Worm (Caenorhabditis elegans) whole organism, late embryonic: Measurements from ENCODE around the gene unc-7.
A peak's percentile ranks its signal among the peaks of the same experiment; 100 is the strongest.

ENCODE experiments used
- C08G9.2 ChIP-seq: sonication (generic microtip); optimal IDR thresholded peaks from 2 replicates; lab custom pipeline; 2016; ENCODE audit warnings: mild to moderate bottlenecking, missing genetic modification characterization, moderate library complexity, missing compliant biosample characterization
- C38D4.7 ChIP-seq: fragments of 200-800 bp; sonication (Bioruptor generic); optimal IDR thresholded peaks from 2 replicates; lab custom pipeline; 2018; ENCODE audit warnings: mild to moderate bottlenecking, missing genetic modification characterization, moderate library complexity, missing compliant biosample characterization
- F13H6.1 ChIP-seq: sonication (generic microtip); optimal IDR thresholded peaks from 2 replicates; lab custom pipeline; 2016; ENCODE audit warnings: missing genetic modification characterization, missing compliant biosample characterization
- T23F11.4 ChIP-seq: fragments of 200-800 bp; sonication (Bioruptor generic); optimal IDR thresholded peaks from 2 replicates; lab custom pipeline; 2018; ENCODE audit warnings: mild to moderate bottlenecking, missing genetic modification characterization, missing compliant biosample characterization
- ahr-1 ChIP-seq: sonication (generic microtip); optimal IDR thresholded peaks from 2 replicates; lab custom pipeline; 2016; ENCODE audit warnings: missing genetic modification characterization, missing compliant biosample characterization
- ceh-18 ChIP-seq: sonication (generic microtip); optimal IDR thresholded peaks from 2 replicates; lab custom pipeline; 2016; ENCODE audit warnings: missing genetic modification characterization, missing compliant biosample characterization
- ceh-19 ChIP-seq: fragments of 200-800 bp; sonication (Bioruptor generic); optimal IDR thresholded peaks from 2 replicates; lab custom pipeline; 2018; ENCODE audit warnings: mild to moderate bottlenecking, missing genetic modification characterization, missing compliant biosample characterization
- ceh-2 ChIP-seq: sonication (generic microtip); optimal IDR thresholded peaks from 2 replicates; lab custom pipeline; 2016; ENCODE audit warnings: missing genotype, missing genetic modification characterization, missing compliant biosample characterization
- ceh-31 ChIP-seq: sonication (generic microtip); optimal IDR thresholded peaks from 2 replicates; lab custom pipeline; 2016; ENCODE audit warnings: missing genetic modification characterization, missing compliant biosample characterization
- ceh-34 ChIP-seq: sonication (generic microtip); optimal IDR thresholded peaks from 2 replicates; lab custom pipeline; 2016; ENCODE audit warnings: mild to moderate bottlenecking, missing genetic modification characterization, missing compliant biosample characterization
- ceh-45 ChIP-seq: fragments of 200-800 bp; sonication (Bioruptor generic); IDR thresholded peaks from 2 replicates; pipeline ENCODE4 v1.3.6; 2022; ENCODE audit warnings: missing genetic modification reagents, missing genetic modification characterization, missing compliant biosample characterization
- ceh-9 ChIP-seq: sonication (generic microtip); optimal IDR thresholded peaks from 2 replicates; lab custom pipeline; 2016; ENCODE audit warnings: mild to moderate bottlenecking, missing genetic modification characterization, inconsistent platforms, missing compliant biosample characterization
- dmd-4 ChIP-seq: sonication (generic microtip); optimal IDR thresholded peaks from 2 replicates; lab custom pipeline; 2016; ENCODE audit warnings: borderline replicate concordance, missing genetic modification characterization, missing compliant biosample characterization
- fax-1 ChIP-seq: sonication (generic microtip); optimal IDR thresholded peaks from 2 replicates; lab custom pipeline; 2016; ENCODE audit warnings: missing genotype, missing genetic modification characterization, missing compliant biosample characterization
- gmeb-2 ChIP-seq: sonication (generic microtip); optimal IDR thresholded peaks from 2 replicates; lab custom pipeline; 2016; ENCODE audit warnings: missing genetic modification characterization, inconsistent platforms, missing compliant biosample characterization
- hlh-13 ChIP-seq: fragments of 200-800 bp; sonication (Bioruptor generic); optimal IDR thresholded peaks from 2 replicates; lab custom pipeline; 2018; ENCODE audit warnings: mild to moderate bottlenecking, missing genetic modification characterization, missing compliant biosample characterization
- hlh-30 ChIP-seq: sonication (generic microtip); optimal IDR thresholded peaks from 2 replicates; lab custom pipeline; 2017; ENCODE audit warnings: antibody characterized with exemption, missing genetic modification characterization, missing compliant biosample characterization; ENCODE audit not compliant: insufficient read depth
- hlh-6 ChIP-seq: sonication (generic microtip); optimal IDR thresholded peaks from 2 replicates; lab custom pipeline; 2016; ENCODE audit warnings: missing genotype, missing genetic modification characterization, missing compliant biosample characterization
- mec-3 ChIP-seq: sonication (generic microtip); optimal IDR thresholded peaks from 2 replicates; lab custom pipeline; 2016; ENCODE audit warnings: borderline replicate concordance, missing genetic modification characterization, missing compliant biosample characterization
- nhr-11 ChIP-seq: fragments of 150-350 bp; optimal IDR thresholded peaks from 2 replicates; lab custom pipeline; 2014; ENCODE audit warnings: missing biosample characterization, missing genetic modification characterization
- pag-3 ChIP-seq: sonication (generic microtip); optimal IDR thresholded peaks from 2 replicates; lab custom pipeline; 2016; ENCODE audit warnings: missing compliant biosample characterization, missing genetic modification characterization, borderline replicate concordance
- pha-4 ChIP-seq: fragments of 150-350 bp; optimal IDR thresholded peaks from 2 replicates; lab custom pipeline; 2018; ENCODE audit warnings: missing biosample characterization, missing genetic modification reagents, missing genetic modification characterization
- pqm-1 ChIP-seq: sonication (generic microtip); optimal IDR thresholded peaks from 2 replicates; lab custom pipeline; 2016; ENCODE audit warnings: missing genetic modification characterization, missing compliant biosample characterization
- rnt-1 ChIP-seq: sonication (generic microtip); optimal IDR thresholded peaks from 2 replicates; lab custom pipeline; 2016; ENCODE audit warnings: missing genetic modification characterization, missing compliant biosample characterization
- sox-2 ChIP-seq: fragments of 200-800 bp; sonication (Bioruptor generic); IDR thresholded peaks from 2 replicates; pipeline ENCODE4 v1.3.6; 2022; ENCODE audit warnings: missing genetic modification reagents, missing genetic modification characterization, missing compliant biosample characterization
- sox-4 ChIP-seq: sonication (generic microtip); optimal IDR thresholded peaks from 2 replicates; lab custom pipeline; 2017; ENCODE audit warnings: mild to moderate bottlenecking, missing genetic modification characterization, inconsistent platforms, missing compliant biosample characterization
- syd-9 ChIP-seq: sonication (generic microtip); optimal IDR thresholded peaks from 2 replicates; lab custom pipeline; 2016; ENCODE audit warnings: mild to moderate bottlenecking, missing genetic modification characterization, moderate library complexity, missing compliant biosample characterization
- tbx-2 ChIP-seq: sonication (generic microtip); optimal IDR thresholded peaks from 2 replicates; lab custom pipeline; 2016; ENCODE audit warnings: missing genetic modification characterization, missing compliant biosample characterization
- tbx-7 ChIP-seq: sonication (generic microtip); optimal IDR thresholded peaks from 2 replicates; lab custom pipeline; 2016; ENCODE audit warnings: missing genotype, missing genetic modification characterization, missing compliant biosample characterization
- ttx-3 ChIP-seq: sonication (generic microtip); optimal IDR thresholded peaks from 2 replicates; lab custom pipeline; 2016; ENCODE audit warnings: missing genetic modification reagents, missing genetic modification characterization, missing compliant biosample characterization
- unc-42 ChIP-seq: sonication (generic microtip); optimal IDR thresholded peaks from 2 replicates; lab custom pipeline; 2016; ENCODE audit warnings: missing genotype, missing genetic modification characterization, missing compliant biosample characterization
- unc-55 ChIP-seq: sonication (generic microtip); optimal IDR thresholded peaks from 2 replicates; lab custom pipeline; 2017; ENCODE audit warnings: missing biosample characterization, missing genetic modification reagents, missing genetic modification characterization

unc-7 gene

ce11 chrX:15160923-15161322 is 13.4 kb upstream of the unc-7 start:
- TF ChIP-seq nhr-11 (tag; lab: Kevin White, UChicago) (no peak), ttx-3 (tag; lab: Kevin White, UChicago) (no peak)

ce11 chrX:15159362-15159761 is 11.8 kb upstream of the unc-7 start:
- TF ChIP-seq syd-9 (tag; lab: Kevin White, UChicago) (no peak), fax-1 (no peak)

ce11 chrX:15158699-15159312 is 11.3 kb upstream of the unc-7 start, which contains the start of gene C11G10.1:
Gene C11G10.1, minus strand, starts transcription at chrX:15158749.
- TF ChIP-seq pha-4 (tag; lab: Kevin White, UChicago), result no peak
- TF ChIP-seq ceh-19 (GFP tag; lab: Kevin White, UChicago), result no peak
- no peak for TF ChIP-seq ceh-2 (tag; lab: Kevin White, UChicago)
- no peak for TF ChIP-seq ceh-45 (GFP tag; lab: Robert Waterston, UW)
- no peak for TF ChIP-seq hlh-30 (tag; lab: Kevin White, UChicago)
- TF ChIP-seq pqm-1, result no peak
- no peak for TF ChIP-seq unc-42 (tag; lab: Kevin White, UChicago)
- no peak for TF ChIP-seq ceh-34 (tag; lab: Kevin White, UChicago)
- no peak for TF ChIP-seq tbx-7 (tag; lab: Kevin White, UChicago)

ce11 chrX:15157854-15158253 is 10.3 kb upstream of the unc-7 start:
- TF ChIP-seq ceh-19 (GFP tag; lab: Kevin White, UChicago), result no peak
- no peak for TF ChIP-seq gmeb-2
- no peak for TF ChIP-seq sox-2 (GFP tag; lab: Robert Waterston, UW)
- no peak for TF ChIP-seq hlh-13 (GFP tag; lab: Kevin White, UChicago)
- TF ChIP-seq ttx-3 (tag; lab: Kevin White, UChicago), result no peak
- TF ChIP-seq ceh-9, result no peak
- TF ChIP-seq T23F11.4 (GFP tag; lab: Kevin White, UChicago), result no peak
- TF ChIP-seq ceh-31, result no peak
- TF ChIP-seq tbx-2, result no peak
- TF ChIP-seq mec-3, result no peak
- no peak for TF ChIP-seq hlh-6 (tag; lab: Kevin White, UChicago)
- TF ChIP-seq, all 69 proteins: peak for 0

DNA sequence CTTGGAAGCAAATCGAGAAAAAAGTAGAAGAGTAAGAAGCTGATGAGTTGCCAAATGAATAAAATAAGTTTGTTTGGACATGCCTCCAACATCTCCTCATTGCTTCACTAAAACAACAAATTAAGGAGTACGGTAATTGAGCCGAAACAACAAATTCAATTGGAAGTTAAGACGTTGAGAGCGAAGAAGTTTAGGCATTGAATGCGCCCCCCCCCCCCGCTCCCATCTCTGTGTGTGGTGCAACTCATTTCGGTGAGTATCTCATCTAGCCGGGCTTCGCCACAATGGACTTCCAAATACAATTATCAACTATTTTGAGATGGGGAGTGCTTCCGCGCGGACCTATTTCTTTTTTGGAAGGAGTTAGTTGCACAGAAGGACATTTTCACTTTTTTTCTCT is 7.5 kb upstream of the unc-7 start:
- TF ChIP-seq unc-42 (tag; lab: Kevin White, UChicago) (peak; percentile 94), pag-3 (tag; lab: Kevin White, UChicago) (no peak), ceh-31 (peak; percentile 74)
- TF ChIP-seq, all 69 proteins: peak for 2

- TF ChIP-seq tbx-2, result no peak
- no peak for TF ChIP-seq C38D4.7
- TF ChIP-seq rnt-1 (tag; lab: Kevin White, UChicago), result peak; percentile 3
- peak; percentile 69 for TF ChIP-seq unc-55 (GFP tag; lab: Kevin White, UChicago)
- no peak for TF ChIP-seq ahr-1 (tag; lab: Kevin White, UChicago)
- TF ChIP-seq ceh-31, result peak; percentile 25
- no peak for TF ChIP-seq ceh-45 (GFP tag; lab: Robert Waterston, UW)
- peak; percentile 16 for TF ChIP-seq unc-42 (tag; lab: Kevin White, UChicago)
Measured at ce11 chrX:15148831-15149230, 1.3 kb upstream of the unc-7 start.

- TF ChIP-seq ceh-18 (tag; lab: Kevin White, UChicago) (no peak), sox-4 (tag; lab: Kevin White, UChicago) (no peak), dmd-4 (tag; lab: Kevin White, UChicago) (no peak), gmeb-2 (no peak), C08G9.2 (tag; lab: Kevin White, UChicago) (no peak), F13H6.1 (no peak), C38D4.7 (no peak)
Measured at ce11 chrX:15148389-15148788, 849 bp upstream of the unc-7 start.
